Worm (Caenorhabditis elegans) whole organism, mixed stage, embryonic: ENCODE results near the gene C45B11.9.

Experiments used
- blmp-1 ChIP-seq: fragments of 150-350 bp; optimal IDR thresholded peaks from 2 replicates; lab custom pipeline; 2014; ENCODE audit warnings: missing biosample characterization, missing genetic modification characterization
- cnd-1 ChIP-seq: fragments of 200-800 bp; sonication (Bioruptor generic); optimal IDR thresholded peaks from 2 replicates; lab custom pipeline; 2018; ENCODE audit warnings: mild to moderate bottlenecking, missing genetic modification characterization, missing compliant biosample characterization
- elt-1 ChIP-seq: sonication (generic microtip); optimal IDR thresholded peaks from 2 replicates; lab custom pipeline; 2017; ENCODE audit warnings: missing genetic modification characterization, mild to moderate bottlenecking, missing compliant biosample characterization, antibody characterized with exemption, moderate library complexity, borderline replicate concordance; ENCODE audit not compliant: insufficient read depth
- lin-13 ChIP-seq: fragments of 150-350 bp; optimal IDR thresholded peaks from 2 replicates; lab custom pipeline; 2014; ENCODE audit warnings: missing biosample characterization, missing genetic modification characterization
- lsy-2 ChIP-seq: fragments of 150-350 bp; optimal IDR thresholded peaks from 2 replicates; lab custom pipeline; 2014; ENCODE audit warnings: missing biosample characterization, missing genetic modification characterization
- nhr-237 ChIP-seq: fragments of 150-350 bp; optimal IDR thresholded peaks from 2 replicates; lab custom pipeline; 2014; ENCODE audit warnings: missing biosample characterization, missing genetic modification characterization
- snpc-4 ChIP-seq: fragments of 150-350 bp; optimal IDR thresholded peaks from 2 replicates; lab custom pipeline; 2014; ENCODE audit warnings: missing biosample characterization, missing genetic modification characterization
- tbx-8 ChIP-seq: fragments of 200-800 bp; sonication (Bioruptor generic); optimal IDR thresholded peaks from 2 replicates; lab custom pipeline; 2018; ENCODE audit warnings: mild to moderate bottlenecking, missing genetic modification characterization, moderate library complexity, missing compliant biosample characterization
- unc-39 ChIP-seq: fragments of 150-350 bp; optimal IDR thresholded peaks from 2 replicates; lab custom pipeline; 2014; ENCODE audit warnings: missing biosample characterization, missing genetic modification characterization
- ztf-11 ChIP-seq: fragments of 150-350 bp; optimal IDR thresholded peaks from 2 replicates; lab custom pipeline; 2014; ENCODE audit warnings: missing biosample characterization, missing genetic modification characterization

DNA sequence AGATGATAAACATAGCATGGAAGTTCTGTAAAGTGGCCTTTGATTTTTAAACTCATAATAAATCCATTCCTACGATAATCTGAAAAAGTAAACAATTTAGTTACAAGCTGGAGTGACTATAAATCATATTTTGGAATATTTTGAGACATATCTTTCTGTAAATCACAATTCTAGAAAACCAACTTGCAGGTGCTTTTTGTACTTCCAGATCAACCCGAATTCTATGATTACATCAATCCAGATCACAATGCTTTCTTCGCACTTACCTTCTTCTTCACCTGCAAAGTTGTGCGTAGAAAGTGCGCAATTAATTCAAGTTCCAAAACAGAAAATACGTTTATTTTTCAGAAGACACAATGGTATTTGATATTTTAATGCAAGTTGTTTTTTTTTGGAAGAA, 25.4 kb upstream of the C45B11.9 start:
- no peak for TF ChIP-seq nhr-237
- TF ChIP-seq snpc-4 (tag; lab: Kevin White, UChicago) = no peak
- TF ChIP-seq tbx-8 (GFP tag; lab: Kevin White, UChicago) = no peak
- no peak for TF ChIP-seq lsy-2 (tag; lab: Kevin White, UChicago)
- no peak for TF ChIP-seq ztf-11 (tag; lab: Kevin White, UChicago)
- no peak for TF ChIP-seq lin-13 (tag; lab: Kevin White, UChicago)
- no peak for TF ChIP-seq elt-1 (tag; lab: Kevin White, UChicago)
- TF ChIP-seq cnd-1 (tag; lab: Kevin White, UChicago) = no peak
- no peak for TF ChIP-seq blmp-1 (tag; lab: Kevin White, UChicago)
- TF ChIP-seq unc-39 = no peak
